Worm (Caenorhabditis elegans): ENCODE measurements around the gene ctsa-3.2.

Gene ctsa-3.2

DNA sequence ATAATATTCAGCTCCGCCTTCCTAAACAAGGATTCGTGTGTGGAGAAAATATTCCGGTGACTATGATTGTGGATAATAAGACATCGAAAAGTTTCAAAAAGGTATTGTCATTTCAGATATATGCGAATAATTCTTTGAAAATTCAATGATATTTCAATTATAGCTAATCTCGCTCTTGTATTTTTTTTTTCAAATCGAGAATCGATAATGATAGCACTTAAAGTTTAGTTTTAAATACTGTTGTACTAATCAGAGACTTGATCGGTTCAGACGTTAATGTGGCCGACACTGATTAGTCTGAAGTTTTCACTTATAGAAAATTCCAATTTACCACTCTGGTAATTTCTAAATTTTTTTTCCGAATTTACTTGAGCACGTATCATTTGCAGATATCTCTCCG, 39.0 kb upstream of the ctsa-3.2 start:
- TF ChIP-seq repo-1 (tag; optimal IDR thresholded peaks at IDR 0.05) (no peak), unc-130 (GFP tag; optimal IDR thresholded peaks at IDR 0.05) (no peak), efl-1 (GFP tag; optimal IDR thresholded peaks at IDR 0.05) (no peak), ztf-28 (GFP tag; IDR thresholded peaks at IDR 0.05) (no peak), hmg-1.2 (GFP tag; IDR thresholded peaks at IDR 0.05) (no peak), somi-1 (GFP tag; optimal IDR thresholded peaks at IDR 0.05) (no peak), cebp-1 (GFP tag; IDR thresholded peaks at IDR 0.05) (no peak), cebp-1 (tag; optimal IDR thresholded peaks at IDR 0.05) (no peak), atf-7 (tag; optimal IDR thresholded peaks at IDR 0.05) (no peak), Y53G8AR.9 (GFP tag; conservative IDR thresholded peaks at IDR 0.05) (no peak), ceh-91 (GFP tag; IDR thresholded peaks at IDR 0.05) (no peak), hlh-12 (tag; optimal IDR thresholded peaks at IDR 0.05) (no peak), pha-4 (tag; optimal IDR thresholded peaks at IDR 0.05) (no peak), K11D2.4 (GFP tag; IDR thresholded peaks at IDR 0.05) (no peak), F33H1.4 (GFP tag; IDR thresholded peaks at IDR 0.05) (no peak), madf-6 (GFP tag; IDR thresholded peaks at IDR 0.05) (no peak), ceh-27 (GFP tag; optimal IDR thresholded peaks at IDR 0.05) (no peak), mxl-1 (tag; optimal IDR thresholded peaks at IDR 0.05) (no peak), nhr-27 (tag; optimal IDR thresholded peaks at IDR 0.05) (no peak), D2030.7 (GFP tag; IDR thresholded peaks at IDR 0.05) (no peak), F10E7.11 (tag; optimal IDR thresholded peaks at IDR 0.05) (no peak)

DNA sequence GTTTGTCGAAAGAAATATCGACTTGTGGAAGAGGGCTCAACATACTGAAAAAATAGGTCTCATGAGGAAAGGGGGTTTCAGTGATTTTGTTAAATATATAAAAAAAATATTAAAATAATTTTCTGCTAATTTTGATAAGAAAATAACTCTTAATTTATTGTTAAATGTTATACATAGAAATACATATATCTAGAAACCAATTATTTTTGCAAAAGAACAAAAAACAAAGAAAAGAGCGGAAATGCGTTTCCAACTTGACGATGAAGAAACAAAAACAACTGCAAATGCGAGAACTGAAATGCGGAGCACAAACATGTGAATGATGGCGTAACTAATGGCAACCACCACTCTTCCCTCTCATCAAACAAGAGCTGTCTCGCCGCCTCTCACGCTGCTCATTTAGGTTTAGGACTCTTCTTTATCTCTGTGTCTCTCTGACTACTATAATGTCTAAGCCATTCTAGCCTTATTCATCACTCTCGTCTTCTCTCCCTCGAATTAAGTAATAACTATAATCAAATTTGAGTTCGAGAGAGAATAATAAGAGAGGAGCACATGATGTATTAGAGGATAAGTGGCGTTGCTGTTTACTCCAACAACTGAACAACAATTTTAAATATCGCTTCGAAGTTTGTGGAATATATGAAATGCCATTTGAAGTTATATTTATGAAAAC, 36.6 kb upstream of the ctsa-3.2 start, which contains the start of gene arrd-4:
arrd-4 (minus strand) TSS at position 51 of the 676 bp plus-strand sequence.
- TF ChIP-seq cebp-2 (GFP tag; IDR thresholded peaks at IDR 0.05) (no peak), lsl-1 (GFP tag; optimal IDR thresholded peaks at IDR 0.05) (no peak), attf-5 (GFP tag; optimal IDR thresholded peaks at IDR 0.05) (no peak), pbrm-1 (GFP tag; IDR thresholded peaks at IDR 0.05) (no peak), ceh-58 (GFP tag; IDR thresholded peaks at IDR 0.05) (no peak), B0019.2 (GFP tag; conservative IDR thresholded peaks at IDR 0.05) (no peak), F39B2.1 (GFP tag; IDR thresholded peaks at IDR 0.05) (no peak), cebp-1 (GFP tag; IDR thresholded peaks at IDR 0.05) (no peak), cebp-1 (tag; optimal IDR thresholded peaks at IDR 0.05) (no peak), lin-54 (GFP tag; optimal IDR thresholded peaks at IDR 0.05) (no peak), rcor-1 (GFP tag; IDR thresholded peaks at IDR 0.05) (no peak), F57A8.1 (GFP tag; optimal IDR thresholded peaks at IDR 0.05) (no peak), somi-1 (GFP tag; optimal IDR thresholded peaks at IDR 0.05) (no peak), F52B5.7 (tag; optimal IDR thresholded peaks at IDR 0.05) (no peak), egl-18 (GFP tag; IDR thresholded peaks at IDR 0.05) (no peak), F55B11.4 (tag; optimal IDR thresholded peaks at IDR 0.05; ENCODE audit: borderline replicate concordance, insufficient read depth) (no peak), F23B12.7 (tag; optimal IDR thresholded peaks at IDR 0.05; ENCODE audit: insufficient read depth) (no peak), dpl-1 (GFP tag; optimal IDR thresholded peaks at IDR 0.05) (no peak), pha-4 (tag; optimal IDR thresholded peaks at IDR 0.05) (no peak)

DNA sequence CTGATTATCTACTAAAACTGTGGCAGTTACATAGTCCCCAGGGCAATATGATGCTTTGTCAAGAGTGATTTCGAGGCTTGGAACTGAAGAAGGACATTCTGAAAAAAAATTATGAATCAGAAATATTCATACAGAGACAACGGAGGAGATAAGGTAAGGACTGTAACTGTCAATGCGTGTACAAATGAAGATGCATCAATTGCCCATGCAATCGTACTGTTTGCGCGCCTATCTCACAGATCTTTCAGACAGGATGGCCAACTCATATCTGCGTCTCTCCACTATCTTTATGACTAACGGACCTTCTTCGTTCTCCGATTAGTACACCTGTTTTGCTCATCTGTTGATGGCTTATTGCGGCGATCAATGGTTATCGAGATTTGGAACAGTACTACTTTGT, 34.7 kb upstream of the ctsa-3.2 start, which contains the start of gene ZK938.11:
ZK938.11 (minus strand) TSS at position 101 of the 400 bp plus-strand sequence.
- TF ChIP-seq pha-4 (tag; optimal IDR thresholded peaks at IDR 0.05) (no peak), snpc-3.4 (tag; optimal IDR thresholded peaks at IDR 0.05) (no peak), K11D2.4 (GFP tag; IDR thresholded peaks at IDR 0.05) (no peak), rpc-1 (optimal IDR thresholded peaks at IDR 0.05) (no peak), rpc-1 (tag; optimal IDR thresholded peaks at IDR 0.05) (no peak), madf-8 (GFP tag; conservative IDR thresholded peaks at IDR 0.05) (no peak), aptf-2 (GFP tag; conservative IDR thresholded peaks at IDR 0.05) (no peak), pbrm-1 (GFP tag; IDR thresholded peaks at IDR 0.05) (no peak), tbx-9 (tag; optimal IDR thresholded peaks at IDR 0.05; ENCODE audit: borderline replicate concordance) (no peak), rec-8 (tag; optimal IDR thresholded peaks at IDR 0.05) (no peak), B0035.1 (tag; optimal IDR thresholded peaks at IDR 0.05) (no peak)

Measured in whole organism, young adult.